Worm (Caenorhabditis elegans) whole organism, L1 larva: ENCODE results near the gene sre-30.

Experiments used
- ama-1 ChIP-seq: fragments of 150-350 bp; optimal IDR thresholded peaks from 2 replicates; lab custom pipeline; 2014
- dpl-1 ChIP-seq, 3 experiments: fragments of 150-350 bp in 2 of 3; sonication (generic microtip) in 1 of 3; optimal IDR thresholded peaks; 2 replicates each; lab custom pipeline; 2014 to 2017; ENCODE audit warnings: missing biosample characterization in 3 of 3, missing genetic modification characterization in 3 of 3, missing genetic modification reagents in 3 of 3
- elt-3 ChIP-seq, 6 experiments: fragments of 150-350 bp in 1 of 6; sonication (generic microtip); optimal IDR thresholded peaks; 2 replicates each; lab custom pipeline; 2017 to 2018; ENCODE audit warnings: missing biosample characterization in 6 of 6, missing genetic modification characterization in 6 of 6, inconsistent platforms in 1 of 6
- ets-5 ChIP-seq: fragments of 200-800 bp; sonication (Bioruptor generic); IDR thresholded peaks from 2 replicates; pipeline ENCODE4 v1.3.6; 2022; ENCODE audit warnings: missing genetic modification characterization, missing compliant biosample characterization
- hlh-4 ChIP-seq: sonication (generic microtip); optimal IDR thresholded peaks from 2 replicates; lab custom pipeline; 2016; ENCODE audit warnings: mild to moderate bottlenecking, missing genetic modification characterization, missing compliant biosample characterization
- lin-15B ChIP-seq: fragments of 150-350 bp; sonication (generic microtip); optimal IDR thresholded peaks from 3 replicates; lab custom pipeline; 2014; ENCODE audit warnings: missing biosample characterization, missing genetic modification characterization
- nhr-11 ChIP-seq: fragments of 150-350 bp; optimal IDR thresholded peaks from 2 replicates; lab custom pipeline; 2014; ENCODE audit warnings: missing biosample characterization, missing genetic modification characterization
- nhr-71 ChIP-seq: sonication (generic microtip); optimal IDR thresholded peaks from 2 replicates; lab custom pipeline; 2016; ENCODE audit warnings: mild to moderate bottlenecking, missing genetic modification characterization, moderate library complexity, missing compliant biosample characterization
- nhr-77 ChIP-seq: fragments of 150-350 bp; optimal IDR thresholded peaks from 2 replicates; lab custom pipeline; 2014; ENCODE audit warnings: missing biosample characterization, missing genetic modification characterization
- nhr-90 ChIP-seq: sonication (generic microtip); optimal IDR thresholded peaks from 2 replicates; lab custom pipeline; 2016; ENCODE audit warnings: mild to moderate bottlenecking, missing genetic modification characterization, missing compliant biosample characterization; ENCODE audit not compliant: poor library complexity
- skn-1 ChIP-seq: fragments of 150-350 bp; optimal IDR thresholded peaks from 2 replicates; lab custom pipeline; 2014; ENCODE audit warnings: missing biosample characterization, missing genetic modification characterization
- vab-15 ChIP-seq: sonication (generic microtip); optimal IDR thresholded peaks from 2 replicates; lab custom pipeline; 2017; ENCODE audit warnings: missing genotype, mild to moderate bottlenecking, missing genetic modification characterization, missing compliant biosample characterization
- ztf-4 ChIP-seq: fragments of 150-350 bp; optimal IDR thresholded peaks from 2 replicates; lab custom pipeline; 2014; ENCODE audit warnings: missing biosample characterization, missing genetic modification characterization

- TF ChIP-seq lin-15B (tag; lab: Kevin White, UChicago) (no peak), nhr-11 (no peak), ztf-4 (tag; lab: Kevin White, UChicago) (no peak), vab-15 (tag; lab: Kevin White, UChicago) (no peak), ets-5 (GFP tag; lab: Robert Waterston, UW) (no peak), hlh-4 (tag; lab: Kevin White, UChicago) (no peak), skn-1 (tag; lab: Kevin White, UChicago) (no peak), nhr-71 (tag; lab: Kevin White, UChicago) (no peak), ama-1 (lab: Kevin White, UChicago) (no peak), nhr-77 (tag; lab: Kevin White, UChicago) (no peak), dpl-1 (GFP tag; optimal IDR thresholded peaks at IDR 0.05; lab: Kevin White, UChicago) (no peak), elt-3 (tag; optimal IDR thresholded peaks at IDR 0.05; lab: Kevin White, UChicago) (no peak), nhr-90 (tag; lab: Kevin White, UChicago) (no peak)
These were observed 37.1 kb downstream of the sre-30 start for ce11 chrII:12369202-12369601.
